Worm (Caenorhabditis elegans) whole organism, L3 larva: ENCODE data around the gene rpap-2.

ENCODE experiments used
- lin-39 ChIP-seq: fragments of 150-350 bp; optimal IDR thresholded peaks from 2 replicates; lab custom pipeline; 2018; ENCODE audit warnings: missing biosample characterization, missing genetic modification reagents, missing genetic modification characterization
- nhr-77 ChIP-seq: fragments of 150-350 bp; optimal IDR thresholded peaks from 2 replicates; lab custom pipeline; 2014; ENCODE audit warnings: missing biosample characterization, missing genetic modification characterization

DNA sequence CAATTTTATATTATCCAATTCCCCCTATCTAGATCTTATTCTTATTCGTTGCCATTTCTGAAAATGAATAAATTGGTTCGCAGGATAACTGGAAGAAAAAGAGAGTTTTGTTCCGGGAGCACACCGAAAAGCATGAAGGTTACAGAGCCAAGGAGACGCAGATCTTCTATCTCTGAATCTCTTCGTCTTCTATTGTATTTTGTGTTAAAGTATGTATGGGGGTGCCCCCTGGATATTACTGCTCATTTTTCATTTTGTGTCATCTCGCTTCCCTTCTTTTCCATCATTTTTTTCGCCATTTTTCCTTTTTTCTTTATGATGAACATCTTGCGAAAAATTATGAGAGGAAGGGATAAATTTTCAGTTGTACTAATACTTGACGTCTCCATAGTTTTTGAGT is 34.1 kb upstream of the rpap-2 start:
- no peak for TF ChIP-seq nhr-77 (tag; lab: Kevin White, UChicago)
- peak; percentile 74 for TF ChIP-seq lin-39 (tag; lab: Kevin White, UChicago)
